Worm (Caenorhabditis elegans) whole organism, L3 larva: ENCODE data around the gene gpa-12.

Source experiments
- egl-5 ChIP-seq: fragments of 150-350 bp; optimal IDR thresholded peaks from 2 replicates; lab custom pipeline; 2017; ENCODE audit warnings: missing biosample characterization, missing genetic modification reagents, missing genetic modification characterization, inconsistent platforms
- fkh-10 ChIP-seq: sonication (generic microtip); optimal IDR thresholded peaks from 2 replicates; lab custom pipeline; 2017; ENCODE audit warnings: missing biosample characterization, missing genetic modification reagents, missing genetic modification characterization
- hmg-11 ChIP-seq: sonication (generic microtip); optimal IDR thresholded peaks from 2 replicates; lab custom pipeline; 2016; ENCODE audit warnings: missing genetic modification characterization, missing compliant biosample characterization
- lin-39 ChIP-seq: fragments of 150-350 bp; optimal IDR thresholded peaks from 2 replicates; lab custom pipeline; 2018; ENCODE audit warnings: missing biosample characterization, missing genetic modification reagents, missing genetic modification characterization
- lsy-12 ChIP-seq: sonication (generic microtip); optimal IDR thresholded peaks from 2 replicates; lab custom pipeline; 2016; ENCODE audit warnings: mild to moderate bottlenecking, missing genetic modification characterization, missing compliant biosample characterization
- pha-4 ChIP-seq: fragments of 150-350 bp; optimal IDR thresholded peaks from 2 replicates; lab custom pipeline; 2014; ENCODE audit warnings: missing biosample characterization, missing genetic modification reagents, missing genetic modification characterization
- tbx-2 ChIP-seq: sonication (generic microtip); optimal IDR thresholded peaks from 2 replicates; lab custom pipeline; 2016; ENCODE audit warnings: mild to moderate bottlenecking, missing genetic modification characterization, missing compliant biosample characterization

DNA sequence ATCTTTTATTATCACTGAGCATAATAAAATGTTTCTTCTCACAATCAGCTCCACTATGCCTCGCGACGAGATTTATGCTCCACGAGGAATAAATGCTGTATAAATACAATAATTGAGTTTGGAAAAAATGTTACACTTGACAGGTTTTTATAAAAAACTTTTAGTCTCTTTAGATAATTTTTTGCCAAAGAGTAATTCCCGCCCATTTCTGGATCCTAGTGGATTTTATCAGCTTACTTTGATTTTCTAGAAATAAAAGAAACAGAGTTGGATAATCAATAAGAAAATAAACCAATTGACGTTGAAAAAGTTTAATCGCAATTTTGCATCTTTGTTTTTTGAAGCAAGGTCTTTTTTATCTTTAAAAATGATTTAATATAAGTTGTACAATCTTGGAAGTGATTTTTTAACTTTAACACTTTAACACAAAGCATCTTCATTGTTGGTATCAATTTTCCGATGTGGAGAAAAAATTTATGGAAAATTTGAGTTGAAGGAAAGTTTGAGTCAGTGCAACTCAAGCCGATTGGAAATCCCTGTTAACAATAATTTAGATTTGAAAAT, 18.4 kb downstream of the gpa-12 start:
- TF ChIP-seq lsy-12 (tag; lab: Kevin White, UChicago) (no peak), fkh-10 (GFP tag; lab: Kevin White, UChicago) (no peak), lin-39 (tag; lab: Kevin White, UChicago) (no peak), tbx-2 (tag; lab: Kevin White, UChicago) (no peak), pha-4 (tag; lab: Kevin White, UChicago) (no peak), hmg-11 (tag; lab: Kevin White, UChicago) (no peak), egl-5 (tag; lab: Kevin White, UChicago) (no peak)
